Worm (Caenorhabditis elegans) whole organism, L1 larva: ENCODE results near the gene dkf-2.

Experiments used
- mdl-1 ChIP-seq, 2 experiments: fragments of 150-350 bp; optimal IDR thresholded peaks; 2 replicates each; lab custom pipeline; 2014 to 2017; ENCODE audit warnings: missing biosample characterization in 2 of 2, missing genetic modification characterization in 2 of 2, inconsistent platforms in 1 of 2
- nhr-19 ChIP-seq: fragments of 200-800 bp; sonication (Bioruptor generic); conservative IDR thresholded peaks from 2 replicates; pipeline ENCODE4 v1.3.6; 2022; ENCODE audit warnings: missing genetic modification characterization, missing compliant biosample characterization

- TF ChIP-seq mdl-1 (tag; optimal IDR thresholded peaks at IDR 0.05; lab: Kevin White, UChicago) (no peak), nhr-19 (GFP tag; lab: Robert Waterston, UW) (no peak)
These were observed at the start of gene dkf-2 for ce11 chrV:16747031-16747672.
